Worm (Caenorhabditis elegans): ENCODE data around the gene C45G9.10.

DNA sequence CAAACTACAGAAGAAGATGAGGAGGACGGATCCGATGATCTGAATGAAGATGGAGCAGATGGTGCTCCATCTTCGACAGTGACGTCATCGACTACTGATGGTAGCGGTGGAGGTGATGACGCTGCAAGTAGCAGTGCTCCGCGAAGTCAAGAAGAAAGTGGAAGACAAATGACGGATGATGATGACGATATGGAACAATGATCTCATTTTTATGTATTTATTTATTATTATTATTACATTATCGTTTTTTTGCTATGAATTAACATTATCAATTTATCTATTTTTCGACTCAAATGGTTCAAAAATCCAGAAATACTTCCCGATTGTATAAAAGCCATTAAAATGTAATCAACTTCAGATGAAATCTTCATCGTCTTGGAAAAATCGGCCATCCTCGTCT lies 40.0 kb downstream of the C45G9.10 start, which contains the start of gene R144.3:
- TF ChIP-seq klf-2 (GFP tag; conservative IDR thresholded peaks at IDR 0.05) = no peak
- TF ChIP-seq ztf-23 (GFP tag; IDR thresholded peaks at IDR 0.05) = no peak
- TF ChIP-seq ztf-29 (GFP tag; IDR thresholded peaks at IDR 0.05) = no peak

Data from whole organism, midembryonic.